Fruit fly (Drosophila melanogaster) whole organism, wandering third instar larva: ENCODE results near the gene Rab9Db.

ENCODE experiments used
- Abd-B ChIP-seq: fragments of >200 bp; optimal IDR thresholded peaks from 2 replicates; lab custom pipeline; 2017; ENCODE audit warnings: missing biosample characterization, missing genetic modification characterization
- CG9705 ChIP-seq: fragments of 200-800 bp; sonication (Bioruptor generic); optimal IDR thresholded peaks from 2 replicates; lab custom pipeline; 2018; ENCODE audit warnings: missing biosample characterization, mild to moderate bottlenecking, missing genetic modification characterization
- Dif ChIP-seq: fragments of 200-275, 200-300 bp; sonication (Bioruptor generic); optimal IDR thresholded peaks from 2 replicates; lab custom pipeline; 2018; ENCODE audit warnings: missing biosample characterization, missing genetic modification characterization; ENCODE audit not compliant: partially characterized antibody
- Hr78 ChIP-seq: fragments of >200 bp; optimal IDR thresholded peaks from 2 replicates; lab custom pipeline; 2017; ENCODE audit warnings: missing biosample characterization, missing genetic modification characterization
- Myc ChIP-seq: fragments of >200 bp; optimal IDR thresholded peaks from 2 replicates; lab custom pipeline; 2017
- OdsH ChIP-seq: fragments of 200-800 bp; sonication (Bioruptor generic); optimal IDR thresholded peaks from 2 replicates; lab custom pipeline; 2016; ENCODE audit warnings: missing biosample characterization, mild to moderate bottlenecking, missing genetic modification characterization
- dsf ChIP-seq: sonication (Bioruptor generic); optimal IDR thresholded peaks from 2 replicates; lab custom pipeline; 2016; ENCODE audit warnings: missing biosample characterization, missing genetic modification characterization, borderline replicate concordance
- foxo ChIP-seq, 2 experiments: fragments of 200-800 bp; sonication (Bioruptor generic); optimal IDR thresholded peaks; 2 replicates in 1 of 2; 3 replicates in 1 of 2; lab custom pipeline; 2016 to 2017; ENCODE audit warnings: missing biosample characterization in 2 of 2, missing genetic modification characterization in 2 of 2
- h ChIP-seq: fragments of 200-800 bp; sonication (Bioruptor generic); optimal IDR thresholded peaks from 3 replicates; lab custom pipeline; 2016; ENCODE audit warnings: missing biosample characterization, mild to moderate bottlenecking, missing genetic modification characterization
- jim ChIP-seq: fragments of 175-275, 200-325 bp; sonication (Bioruptor generic); optimal IDR thresholded peaks from 2 replicates; lab custom pipeline; 2016; ENCODE audit warnings: missing biosample characterization, mild to moderate bottlenecking, missing genetic modification characterization
- psq ChIP-seq: fragments of 200-800 bp; sonication (Bioruptor generic); optimal IDR thresholded peaks from 3 replicates; lab custom pipeline; 2017; ENCODE audit warnings: missing biosample characterization, mild to moderate bottlenecking, missing genetic modification characterization, moderate library complexity
- rgr ChIP-seq: fragments of 200-800 bp; sonication (Bioruptor generic); optimal IDR thresholded peaks from 3 replicates; lab custom pipeline; 2016; ENCODE audit warnings: missing biosample characterization, mild to moderate bottlenecking, missing genetic modification characterization
- tai ChIP-seq: sonication (Bioruptor generic); optimal IDR thresholded peaks from 2 replicates; lab custom pipeline; 2016; ENCODE audit warnings: missing biosample characterization, missing genetic modification characterization

DNA sequence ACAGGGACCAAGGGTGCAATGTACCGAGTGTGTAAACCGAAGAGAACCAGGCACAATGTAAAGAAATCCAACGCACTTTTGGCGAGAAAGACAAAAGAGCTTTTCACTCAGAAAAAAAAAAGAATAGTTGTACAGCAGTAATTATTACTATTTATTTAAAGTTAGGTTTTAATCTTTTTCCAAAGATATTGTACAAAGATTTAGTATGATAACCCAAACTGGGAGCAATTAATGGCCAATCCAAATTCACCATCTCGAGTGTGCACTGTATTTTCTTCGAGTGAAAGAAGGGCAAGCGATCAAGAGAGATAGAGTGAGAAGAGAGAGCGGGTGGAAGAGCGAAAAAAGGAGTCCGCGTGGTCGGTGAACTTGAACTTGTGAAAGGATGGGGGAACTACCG lies 38.6 kb downstream of the Rab9Db start:
- TF ChIP-seq foxo (GFP tag; optimal IDR thresholded peaks at IDR 0.05; lab: Kevin White, UChicago) (peak; percentile 35 to 96), OdsH (peak; percentile 89), h (GFP tag; lab: Kevin White, UChicago) (peak; percentile 95), jim (GFP tag; lab: Kevin White, UChicago) (no peak), rgr (GFP tag; lab: Kevin White, UChicago) (peak; percentile 90), psq (GFP tag; lab: Kevin White, UChicago) (peak; percentile 94), CG9705 (GFP tag; lab: Kevin White, UChicago) (peak; percentile 55), dsf (GFP tag; lab: Kevin White, UChicago) (peak; percentile 38), tai (GFP tag; lab: Kevin White, UChicago) (peak; percentile 88), Myc (lab: Kevin White, UChicago) (no peak), Dif (no peak), Hr78 (GFP tag; lab: Kevin White, UChicago) (no peak), Abd-B (no peak)
